Fruit fly (Drosophila melanogaster): ENCODE measurements around the gene Nt5a.
A peak's percentile ranks its signal among the peaks of the same experiment; 100 is the strongest.

Nt5a gene

DNA sequence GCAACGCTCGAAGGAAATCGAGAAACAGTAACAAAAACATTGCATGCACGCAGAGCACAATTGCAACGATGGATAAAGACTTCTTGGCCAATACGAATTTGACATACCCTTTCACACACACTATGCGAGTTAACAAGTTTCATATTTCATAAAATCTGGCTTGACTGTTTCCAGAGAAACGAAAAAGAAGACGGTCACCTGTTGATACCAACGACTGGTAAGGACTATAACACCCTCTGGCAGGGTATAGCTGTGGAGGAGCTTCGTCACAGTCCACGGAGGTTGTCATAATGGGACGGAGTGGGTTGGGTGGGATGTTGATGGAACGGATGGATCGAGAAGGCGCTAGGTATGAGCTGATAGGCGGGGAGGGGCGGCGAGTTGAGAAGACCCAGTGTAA lies 41.0 kb upstream of the Nt5a start (continued):
- TF ChIP-seq Ptx1 (GFP tag; IDR thresholded peaks at IDR 0.05) (0 out of 2 replicates have a peak, but pooled peaks have one; percentile 29), CG6689 (GFP tag; IDR thresholded peaks at IDR 0.05) (0 out of 2 replicates have a peak, but pooled peaks have one; percentile 18), CG3281 (GFP tag; optimal IDR thresholded peaks at IDR 0.05) (no peak), Gsc (GFP tag; IDR thresholded peaks at IDR 0.05) (0 out of 2 replicates have a peak, but pooled peaks have one; percentile 28), YL-1 (GFP tag; optimal IDR thresholded peaks at IDR 0.05) (no peak), CG18599 (GFP tag; optimal IDR thresholded peaks at IDR 0.05) (no peak), h (optimal IDR thresholded peaks at IDR 0.05) (no peak), Fer2 (tag; optimal IDR thresholded peaks at IDR 0.05) (no peak), pzg (GFP tag; optimal IDR thresholded peaks at IDR 0.05) (no peak), nom (GFP tag; optimal IDR thresholded peaks at IDR 0.05) (peak; percentile 1), sens-2 (GFP tag; IDR thresholded peaks at IDR 0.05) (0 out of 2 replicates have a peak, but pooled peaks have one; percentile 5), toy (GFP tag; IDR thresholded peaks at IDR 0.05) (no peak), CG17186 (GFP tag; optimal IDR thresholded peaks at IDR 0.05) (no peak), row (GFP tag; IDR thresholded peaks at IDR 0.05) (peak; percentile 22; the same call in 1 of the 3 replicates), sens (GFP tag) (peak; percentile 74), disco-r (GFP tag; optimal IDR thresholded peaks at IDR 0.05) (no peak), fd102C (GFP tag; optimal IDR thresholded peaks at IDR 0.05) (no peak), CG9932 (GFP tag; IDR thresholded peaks at IDR 0.05) (no peak), Mes4 (GFP tag; optimal IDR thresholded peaks at IDR 0.05) (no peak), Drgx (GFP tag; IDR thresholded peaks at IDR 0.05) (peak; percentile 84), Tbp (GFP tag; optimal IDR thresholded peaks at IDR 0.05) (no peak), D19A (tag; optimal IDR thresholded peaks at IDR 0.05) (peak; percentile 82), ERR (GFP tag; optimal IDR thresholded peaks at IDR 0.05) (no peak), CG13424 (tag; optimal IDR thresholded peaks at IDR 0.05) (no peak), CG7786 (GFP tag; optimal IDR thresholded peaks at IDR 0.05) (no peak), CG1603 (tag; optimal IDR thresholded peaks at IDR 0.05) (peak; percentile 23), ci (GFP tag; IDR thresholded peaks at IDR 0.05) (peak; percentile 54; the same call in 1 of the 3 replicates), CG17568 (GFP tag; optimal IDR thresholded peaks at IDR 0.05) (no peak), Six4 (GFP tag; optimal IDR thresholded peaks at IDR 0.05) (no peak), B-H2 (GFP tag; optimal IDR thresholded peaks at IDR 0.05) (no peak), Antp (GFP tag; optimal IDR thresholded peaks at IDR 0.05) (peak; percentile 9), CG33557 (GFP tag; optimal IDR thresholded peaks at IDR 0.05) (no peak)

DNA sequence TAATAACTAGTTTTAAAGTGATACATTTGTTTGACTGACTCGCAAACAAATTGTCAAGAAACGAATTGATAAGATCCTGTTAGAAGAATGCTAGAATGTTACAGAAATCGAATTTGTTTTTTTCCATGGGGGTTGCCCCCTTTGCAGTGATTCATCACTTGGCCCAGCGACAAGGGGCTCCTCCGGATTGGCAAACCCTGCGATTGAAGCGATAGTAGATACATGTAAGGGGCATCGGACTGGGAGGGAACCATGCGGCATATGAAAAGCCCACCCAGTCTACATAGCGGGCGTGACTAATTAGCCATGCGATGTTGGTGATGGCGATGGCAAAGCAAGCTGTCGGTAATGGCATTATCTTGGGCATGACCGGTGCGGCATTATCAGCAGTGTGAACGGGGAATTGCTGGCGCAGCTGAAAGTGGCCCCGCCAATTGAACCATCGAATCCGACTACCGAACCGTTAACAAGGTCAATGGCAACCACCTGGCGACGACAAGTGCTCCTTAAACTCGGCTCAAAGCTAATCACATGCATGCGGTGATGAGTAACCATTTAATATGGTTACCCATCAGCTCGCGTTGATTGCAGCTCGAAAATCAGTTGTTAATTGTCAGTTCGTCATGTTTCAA lies 39.9 kb upstream of the Nt5a start:
- TF ChIP-seq CG14710 (tag; optimal IDR thresholded peaks at IDR 0.05) (no peak), CG17912 (GFP tag; optimal IDR thresholded peaks at IDR 0.05) (no peak), CG18011 (GFP tag; optimal IDR thresholded peaks at IDR 0.05) (no peak), Med (GFP tag) (peak; percentile 70), salm (tag; optimal IDR thresholded peaks at IDR 0.05) (no peak), ttk (GFP tag; IDR thresholded peaks at IDR 0.05) (no peak), Eip74EF (GFP tag; optimal IDR thresholded peaks at IDR 0.05) (no peak), peb (GFP tag; IDR thresholded peaks at IDR 0.05) (no peak), CG1603 (tag; optimal IDR thresholded peaks at IDR 0.05) (no peak), ato (GFP tag; IDR thresholded peaks at IDR 0.05; ENCODE audit: partially characterized antibody) (no peak), CG10543 (GFP tag; optimal IDR thresholded peaks at IDR 0.05) (peak; percentile 44), sens-2 (GFP tag; IDR thresholded peaks at IDR 0.05) (no peak), btn (GFP tag; optimal IDR thresholded peaks at IDR 0.05) (no peak), cad (GFP tag; optimal IDR thresholded peaks at IDR 0.05) (no peak), exex (tag; optimal IDR thresholded peaks at IDR 0.05) (peak; percentile 42), chinmo (GFP tag; IDR thresholded peaks at IDR 0.05; ENCODE audit: partially characterized antibody) (no peak), gcm (GFP tag; optimal IDR thresholded peaks at IDR 0.05) (peak; percentile 68), Spps (tag; optimal IDR thresholded peaks at IDR 0.05) (no peak), PHDP (tag; optimal IDR thresholded peaks at IDR 0.05) (no peak), Doc2 (GFP tag; IDR thresholded peaks at IDR 0.05) (no peak), sim (GFP tag; IDR thresholded peaks at IDR 0.05) (no peak)
